Fruit fly (Drosophila melanogaster) whole organism, prepupa: Measurements from ENCODE around the gene CG31274.

ENCODE experiments used
- Blimp-1 ChIP-seq: fragments of 200-800 bp; sonication (Bioruptor generic); optimal IDR thresholded peaks from 3 replicates; lab custom pipeline; 2017; ENCODE audit warnings: missing biosample characterization, missing genetic modification characterization, mild to moderate bottlenecking, moderate library complexity, missing genetic modification reagents
- CG10631 ChIP-seq: fragments of 200-800 bp; sonication (Bioruptor generic); optimal IDR thresholded peaks from 2 replicates; lab custom pipeline; 2016; ENCODE audit warnings: missing biosample characterization, missing genetic modification characterization
- CG10669 ChIP-seq: fragments of 200-800 bp; sonication (Bioruptor generic); optimal IDR thresholded peaks from 3 replicates; lab custom pipeline; 2018; ENCODE audit warnings: missing biosample characterization, mild to moderate bottlenecking, missing genetic modification characterization, moderate library complexity
- CG11294 ChIP-seq: fragments of 200-800 bp; sonication (Bioruptor generic); IDR thresholded peaks from 2 replicates; pipeline ENCODE4 v1.3.6; 2022; ENCODE audit warnings: missing biosample characterization, missing genetic modification characterization
- CG11762 ChIP-seq: fragments of 200-800 bp; sonication (Bioruptor generic); optimal IDR thresholded peaks from 3 replicates; lab custom pipeline; 2016; ENCODE audit warnings: missing biosample characterization, missing genetic modification characterization; ENCODE audit not compliant: insufficient read depth
- CG11902 ChIP-seq: fragments of 200-800 bp; sonication (Bioruptor generic); optimal IDR thresholded peaks from 3 replicates; lab custom pipeline; 2016; ENCODE audit warnings: missing biosample characterization, missing genetic modification characterization
- CG15336 ChIP-seq: fragments of 200-800 bp; sonication (Bioruptor generic); IDR thresholded peaks from 2 replicates; pipeline ENCODE4 v1.3.6; 2022; ENCODE audit warnings: missing biosample characterization, missing genetic modification characterization
- CG16779 ChIP-seq: fragments of 200-800 bp; sonication (Bioruptor generic); optimal IDR thresholded peaks from 3 replicates; lab custom pipeline; 2017; ENCODE audit warnings: missing biosample characterization, mild to moderate bottlenecking, missing genetic modification characterization
- CG3032 ChIP-seq: fragments of 200-800 bp; optimal IDR thresholded peaks from 2 replicates; lab custom pipeline; 2019; ENCODE audit warnings: missing biosample characterization, mild to moderate bottlenecking, missing genetic modification characterization, moderate library complexity
- CG34406 ChIP-seq: fragments of 200-800 bp; sonication (Bioruptor generic); optimal IDR thresholded peaks from 3 replicates; lab custom pipeline; 2016; ENCODE audit warnings: missing biosample characterization, missing genetic modification characterization
- CG3919 ChIP-seq: fragments of 200-800 bp; sonication (Bioruptor generic); optimal IDR thresholded peaks from 3 replicates; lab custom pipeline; 2016; ENCODE audit warnings: missing biosample characterization, missing genetic modification characterization
- CG4318 ChIP-seq: fragments of 200-800 bp; sonication (Bioruptor generic); optimal IDR thresholded peaks from 3 replicates; lab custom pipeline; 2017; ENCODE audit warnings: missing biosample characterization, mild to moderate bottlenecking, missing genetic modification characterization
- CG6163 ChIP-seq: fragments of 200-800 bp; sonication (Bioruptor generic); IDR thresholded peaks from 3 replicates; pipeline ENCODE4 v1.3.6; 2022; ENCODE audit warnings: missing biosample characterization, missing genetic modification characterization
- CG6276 ChIP-seq: fragments of 200-800 bp; sonication (Bioruptor generic); optimal IDR thresholded peaks from 2 replicates; lab custom pipeline; 2017; ENCODE audit warnings: missing biosample characterization, mild to moderate bottlenecking, missing genetic modification characterization
- CG6792 ChIP-seq: fragments of 200-800 bp; sonication (Bioruptor generic); optimal IDR thresholded peaks from 3 replicates; lab custom pipeline; 2016; ENCODE audit warnings: missing biosample characterization, missing genetic modification characterization
- CG6808 ChIP-seq: fragments of 200-800 bp; sonication (Bioruptor generic); optimal IDR thresholded peaks from 3 replicates; lab custom pipeline; 2017; ENCODE audit warnings: missing biosample characterization, missing genetic modification characterization, mild to moderate bottlenecking, moderate library complexity, missing genetic modification reagents
- CG6854 ChIP-seq: fragments of 200-800 bp; sonication (Bioruptor generic); optimal IDR thresholded peaks from 2 replicates; lab custom pipeline; 2017; ENCODE audit warnings: missing biosample characterization, mild to moderate bottlenecking, missing genetic modification characterization
- CG8632 ChIP-seq: fragments of 200-800 bp; sonication (Bioruptor generic); optimal IDR thresholded peaks from 3 replicates; lab custom pipeline; 2016; ENCODE audit warnings: missing biosample characterization, missing genetic modification characterization
- CG9139 ChIP-seq: fragments of 200-800 bp; sonication (Bioruptor generic); optimal IDR thresholded peaks from 3 replicates; lab custom pipeline; 2017; ENCODE audit warnings: missing biosample characterization, mild to moderate bottlenecking, missing genetic modification characterization
- Eip75B ChIP-seq: fragments of 200-800 bp; sonication (Bioruptor generic); optimal IDR thresholded peaks from 3 replicates; lab custom pipeline; 2016; ENCODE audit warnings: missing biosample characterization, missing genetic modification characterization
- Eip78C ChIP-seq: fragments of 200-800 bp; sonication (Bioruptor generic); peaks from one replicate; lab custom pipeline; 2016; ENCODE audit warnings: missing biosample characterization, missing genetic modification characterization
- Eip93F ChIP-seq: fragments of 200-800 bp; sonication (Bioruptor generic); optimal IDR thresholded peaks from 2 replicates; lab custom pipeline; 2016; ENCODE audit warnings: missing biosample characterization, mild to moderate bottlenecking, missing genetic modification characterization
- Ets21C ChIP-seq: fragments of 200-800 bp; sonication (Bioruptor generic); optimal IDR thresholded peaks from 3 replicates; lab custom pipeline; 2016; ENCODE audit warnings: missing biosample characterization, missing genetic modification characterization
- Gug ChIP-seq: fragments of 200-800 bp; sonication (Bioruptor generic); IDR thresholded peaks from 2 replicates; pipeline ENCODE4 v1.3.6; 2022; ENCODE audit warnings: missing biosample characterization, missing genetic modification characterization
- Hr38 ChIP-seq: sonication (Bioruptor generic); optimal IDR thresholded peaks from 2 replicates; lab custom pipeline; 2016; ENCODE audit warnings: missing biosample characterization, missing genetic modification characterization
- Hr39 ChIP-seq: fragments of 200-800 bp; sonication (Bioruptor generic); optimal IDR thresholded peaks from 2 replicates; lab custom pipeline; 2016; ENCODE audit warnings: missing biosample characterization, missing genetic modification characterization
- Hr4 ChIP-seq: fragments of 200-800 bp; sonication (Bioruptor generic); optimal IDR thresholded peaks from 3 replicates; lab custom pipeline; 2016; ENCODE audit warnings: missing biosample characterization, missing genetic modification characterization
- Met ChIP-seq: fragments of 200-800 bp; sonication (Bioruptor generic); optimal IDR thresholded peaks from 3 replicates; lab custom pipeline; 2016; ENCODE audit warnings: missing biosample characterization, missing genetic modification characterization
- OdsH ChIP-seq: fragments of 200-800 bp; sonication (Bioruptor generic); optimal IDR thresholded peaks from 3 replicates; lab custom pipeline; 2016; ENCODE audit warnings: missing biosample characterization, missing genetic modification characterization
- Smox ChIP-seq: fragments of 200-800 bp; sonication (Bioruptor generic); optimal IDR thresholded peaks from 3 replicates; lab custom pipeline; 2016; ENCODE audit warnings: missing biosample characterization, missing genetic modification characterization
- Sox102F ChIP-seq: fragments of 200-800 bp; sonication (Bioruptor generic); optimal IDR thresholded peaks from 2 replicates; lab custom pipeline; 2016; ENCODE audit warnings: missing biosample characterization, mild to moderate bottlenecking, missing genetic modification characterization
- Sox14 ChIP-seq: fragments of 200-800 bp; sonication (Bioruptor generic); optimal IDR thresholded peaks from 3 replicates; lab custom pipeline; 2016; ENCODE audit warnings: missing biosample characterization, missing genetic modification characterization
- Sox15 ChIP-seq: fragments of 200-800 bp; sonication (Bioruptor generic); optimal IDR thresholded peaks from 3 replicates; lab custom pipeline; 2016; ENCODE audit warnings: missing biosample characterization, missing genetic modification characterization
- achi ChIP-seq: fragments of 200-800 bp; sonication (Bioruptor generic); optimal IDR thresholded peaks from 3 replicates; lab custom pipeline; 2016; ENCODE audit warnings: missing biosample characterization, missing genetic modification characterization
- cyc ChIP-seq: fragments of 200-800 bp; sonication (Bioruptor generic); optimal IDR thresholded peaks from 3 replicates; lab custom pipeline; 2016; ENCODE audit warnings: missing biosample characterization, missing genetic modification characterization
- dac ChIP-seq: fragments of 200-800 bp; sonication (Bioruptor generic); optimal IDR thresholded peaks from 2 replicates; lab custom pipeline; 2017; ENCODE audit warnings: missing biosample characterization, mild to moderate bottlenecking, missing genetic modification characterization
- dsx ChIP-seq: fragments of 200-800 bp; optimal IDR thresholded peaks from 3 replicates; lab custom pipeline; 2019; ENCODE audit warnings: missing biosample characterization, mild to moderate bottlenecking, missing genetic modification characterization, moderate library complexity; ENCODE audit not compliant: poor library complexity, severe bottlenecking
- eg ChIP-seq: fragments of 200-800 bp; sonication (Bioruptor generic); IDR thresholded peaks from 3 replicates; pipeline ENCODE4 v1.3.6; 2022; ENCODE audit warnings: missing biosample characterization, missing genetic modification characterization
- esn ChIP-seq: fragments of 200-800 bp; sonication (Bioruptor generic); optimal IDR thresholded peaks from 2 replicates; lab custom pipeline; 2016; ENCODE audit warnings: missing biosample characterization, mild to moderate bottlenecking, missing genetic modification characterization, moderate library complexity
- fd59A ChIP-seq: fragments of 200-800 bp; sonication (Bioruptor generic); optimal IDR thresholded peaks from 2 replicates; lab custom pipeline; 2017; ENCODE audit warnings: missing biosample characterization, mild to moderate bottlenecking, missing genetic modification characterization, missing genetic modification reagents
- fd85E ChIP-seq: fragments of 200-800 bp; sonication (Bioruptor generic); optimal IDR thresholded peaks from 3 replicates; lab custom pipeline; 2016; ENCODE audit warnings: missing biosample characterization, missing genetic modification characterization
- fkh ChIP-seq: fragments of 200-800 bp; sonication (Bioruptor generic); optimal IDR thresholded peaks from 3 replicates; lab custom pipeline; 2017; ENCODE audit warnings: missing biosample characterization, mild to moderate bottlenecking, missing genetic modification characterization, moderate library complexity
- lz ChIP-seq: fragments of 200-800 bp; sonication (Bioruptor generic); optimal IDR thresholded peaks from 3 replicates; lab custom pipeline; 2016; ENCODE audit warnings: missing biosample characterization, missing genetic modification characterization
- pdm3 ChIP-seq: fragments of 200-800 bp; sonication (Bioruptor generic); optimal IDR thresholded peaks from 3 replicates; lab custom pipeline; 2016; ENCODE audit warnings: missing biosample characterization, missing genetic modification characterization
- salr ChIP-seq, 2 experiments: fragments of 200-800 bp; sonication (Bioruptor generic); optimal IDR thresholded peaks; 3 replicates each; lab custom pipeline; 2016 to 2018; ENCODE audit warnings: missing biosample characterization in 2 of 2, missing genetic modification characterization in 2 of 2, mild to moderate bottlenecking in 1 of 2
- spab ChIP-seq: fragments of 200-800 bp; sonication (Bioruptor generic); optimal IDR thresholded peaks from 2 replicates; lab custom pipeline; 2017; ENCODE audit warnings: missing biosample characterization, mild to moderate bottlenecking, missing genetic modification characterization, missing genetic modification reagents
- ss ChIP-seq, 2 experiments: fragments of 200-800 bp; sonication (Bioruptor generic); optimal IDR thresholded peaks; 2 replicates in 1 of 2; 3 replicates in 1 of 2; lab custom pipeline; 2017 to 2018; ENCODE audit warnings: mild to moderate bottlenecking in 2 of 2, missing biosample characterization in 2 of 2, missing genetic modification characterization in 2 of 2, moderate library complexity in 1 of 2
- svp ChIP-seq: fragments of 200-800 bp; sonication (Bioruptor generic); peaks from one replicate; lab custom pipeline; 2016; ENCODE audit warnings: missing biosample characterization, missing genetic modification characterization
- topi ChIP-seq: fragments of 200-800 bp; sonication (Bioruptor generic); optimal IDR thresholded peaks from 3 replicates; lab custom pipeline; 2016; ENCODE audit warnings: missing biosample characterization, missing genetic modification characterization

The CG31274 gene

dm6 chr3R:17018902-17019527, 26.2 kb downstream of the CG31274 start (continued):
- TF ChIP-seq Eip93F (GFP tag; lab: Kevin White, UChicago): no peak
- TF ChIP-seq CG9139 (GFP tag; lab: Kevin White, UChicago): peak; percentile 56

dm6 chr3R:17020956-17021355, 28.1 kb downstream of the CG31274 start, which contains the start of gene Adsl:
Gene Adsl (minus strand): TSS chr3R:17021120.
- peak; percentile 36 for TF ChIP-seq CG8632 (GFP tag; lab: Kevin White, UChicago)
- TF ChIP-seq fkh (GFP tag; lab: Kevin White, UChicago): no peak
- TF ChIP-seq CG6808 (GFP tag; lab: Kevin White, UChicago): peak; percentile 56
- no peak for TF ChIP-seq ss (GFP tag; optimal IDR thresholded peaks at IDR 0.05; lab: Kevin White, UChicago)
- peak; percentile 16 for TF ChIP-seq cyc (GFP tag; lab: Kevin White, UChicago)
- TF ChIP-seq CG9139 (GFP tag; lab: Kevin White, UChicago): peak; percentile 34
- TF ChIP-seq fd85E (GFP tag; lab: Kevin White, UChicago): peak; percentile 44
- TF ChIP-seq spab (GFP tag; lab: Kevin White, UChicago): peak; percentile 27
- peak; percentile 38 for TF ChIP-seq CG6792 (GFP tag; lab: Kevin White, UChicago)
- TF ChIP-seq Sox14: peak; percentile 18
- TF ChIP-seq CG6276 (GFP tag; lab: Kevin White, UChicago): no peak
- peak; percentile 60 for TF ChIP-seq Eip75B
- TF ChIP-seq Hr4 (GFP tag; lab: Kevin White, UChicago): no peak
- peak; percentile 54 for TF ChIP-seq Sox102F (GFP tag; lab: Kevin White, UChicago)
- TF ChIP-seq CG15336: no peak
- TF ChIP-seq CG11762: peak; percentile 31
- no peak for TF ChIP-seq Eip93F (GFP tag; lab: Kevin White, UChicago)
- TF ChIP-seq CG3032: no peak
- TF ChIP-seq CG6163 (GFP tag; lab: Robert Waterston, UW): peak; percentile 45; the same call in 1 of the 3 replicates
- peak; percentile 23 for TF ChIP-seq CG16779 (tag; lab: Kevin White, UChicago)
- no peak for TF ChIP-seq Hr38
- peak; percentile 90 for TF ChIP-seq Eip78C (GFP tag; lab: Kevin White, UChicago)
- peak; percentile 67 for TF ChIP-seq Met (GFP tag; lab: Kevin White, UChicago)
- no peak for TF ChIP-seq dac (GFP tag; lab: Kevin White, UChicago)
- TF ChIP-seq CG6854: no peak
- peak; percentile 62 for TF ChIP-seq CG34406
- no peak for TF ChIP-seq CG4318 (GFP tag; lab: Kevin White, UChicago)
- no peak for TF ChIP-seq Smox (GFP tag; lab: Kevin White, UChicago)
- no peak for TF ChIP-seq esn
- TF ChIP-seq achi (GFP tag; lab: Kevin White, UChicago): no peak
- TF ChIP-seq CG3919 (GFP tag; lab: Kevin White, UChicago): peak; percentile 69
- TF ChIP-seq Ets21C (GFP tag; lab: Kevin White, UChicago): no peak
- peak; percentile 43 for TF ChIP-seq dsx (GFP tag; lab: Kevin White, UChicago)
- TF ChIP-seq Gug (GFP tag; lab: Robert Waterston, UW): no peak
- TF ChIP-seq CG11902 (GFP tag; lab: Kevin White, UChicago): no peak
- TF ChIP-seq lz (GFP tag; lab: Kevin White, UChicago): peak; percentile 60
- TF ChIP-seq Blimp-1 (GFP tag; lab: Kevin White, UChicago): peak; percentile 27
- TF ChIP-seq CG10669 (GFP tag; lab: Kevin White, UChicago): peak; percentile 30
- peak in 1 of 2 experiments; percentile 36 for TF ChIP-seq salr (GFP tag; optimal IDR thresholded peaks at IDR 0.05; lab: Kevin White, UChicago)
- TF ChIP-seq pdm3 (GFP tag; lab: Kevin White, UChicago): peak; percentile 46
- no peak for TF ChIP-seq Sox15 (GFP tag; lab: Kevin White, UChicago)
- peak; percentile 31; the same call in 1 of the 3 replicates for TF ChIP-seq eg (GFP tag; lab: Robert Waterston, UW)
- TF ChIP-seq CG11294 (GFP tag; lab: Robert Waterston, UW): no peak
- TF ChIP-seq OdsH (GFP tag; lab: Kevin White, UChicago): peak; percentile 24
- TF ChIP-seq fd59A: no peak
- peak; percentile 60 for TF ChIP-seq topi (GFP tag; lab: Kevin White, UChicago)
- TF ChIP-seq svp: peak; percentile 73
- no peak for TF ChIP-seq CG10631 (GFP tag; lab: Kevin White, UChicago)
- TF ChIP-seq Hr39: no peak
